Worm (Caenorhabditis elegans) whole organism, L4/young adult: ENCODE measurements around the gene hmp-1.

ENCODE experiments used
- W03F9.2 ChIP-seq: fragments of 150-350 bp; optimal IDR thresholded peaks from 2 replicates; lab custom pipeline; 2014; ENCODE audit warnings: missing biosample characterization, missing genetic modification characterization
- dao-5 ChIP-seq: sonication (generic microtip); optimal IDR thresholded peaks from 2 replicates; lab custom pipeline; 2016; ENCODE audit warnings: missing genotype, missing genetic modification characterization, moderate library complexity, missing compliant biosample characterization

DNA sequence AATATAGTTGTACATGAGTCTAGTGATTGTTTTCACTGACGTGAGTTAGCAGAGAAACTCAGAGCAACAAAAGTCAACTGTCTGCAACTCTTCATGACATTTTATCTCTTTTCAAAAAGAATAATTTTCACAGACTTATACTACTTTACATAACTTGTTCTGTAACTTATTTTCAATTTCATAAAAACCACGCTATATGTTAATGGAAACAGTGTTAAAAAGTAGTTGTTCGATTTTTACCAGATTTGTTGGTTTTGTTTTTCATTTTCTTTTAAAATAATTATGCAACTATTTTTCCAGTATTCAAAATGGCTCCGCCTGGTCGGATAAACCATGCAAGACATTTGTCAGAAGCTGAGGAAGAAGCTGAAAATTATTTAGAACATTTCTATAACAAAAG, 29.4 kb downstream of the hmp-1 start, which contains the start of gene sulp-4:
- TF ChIP-seq dao-5 (tag; lab: Kevin White, UChicago) = no peak
- TF ChIP-seq W03F9.2 = no peak
